Fruit fly (Drosophila melanogaster) whole organism, embryonic: Measurements from ENCODE around the gene CG32280.
A peak's percentile ranks its signal among the peaks of the same experiment; 100 is the strongest.

ENCODE experiments used
- CG10431 ChIP-seq: fragments of 200-800 bp; sonication (Bioruptor generic); optimal IDR thresholded peaks from 3 replicates; lab custom pipeline; 2018; ENCODE audit warnings: missing biosample characterization, mild to moderate bottlenecking, missing genetic modification characterization
- CG11695 ChIP-seq: fragments of 200-800 bp; sonication (Bioruptor generic); IDR thresholded peaks from 3 replicates; pipeline ENCODE4 v1.3.6; 2022; ENCODE audit warnings: missing biosample characterization, missing genetic modification characterization
- CG11696 ChIP-seq: fragments of 200-800 bp; sonication (Bioruptor generic); IDR thresholded peaks from 2 replicates; pipeline ENCODE4 v1.3.6; 2022; ENCODE audit warnings: missing biosample characterization, missing genetic modification characterization
- CG11723 ChIP-seq: fragments of 200-800 bp; sonication (Bioruptor generic); optimal IDR thresholded peaks from 2 replicates; lab custom pipeline; 2017; ENCODE audit warnings: missing biosample characterization, mild to moderate bottlenecking, missing genetic modification characterization
- CG2678 ChIP-seq: fragments of 200-800 bp; sonication (Bioruptor generic); optimal IDR thresholded peaks from 3 replicates; lab custom pipeline; 2019; ENCODE audit warnings: missing biosample characterization, mild to moderate bottlenecking, missing genetic modification characterization, moderate library complexity
- CG32532 ChIP-seq: fragments of 200-800 bp; sonication (Bioruptor generic); IDR thresholded peaks from 2 replicates; pipeline ENCODE4 v1.3.6; 2022; ENCODE audit warnings: missing biosample characterization, missing genetic modification characterization
- CG42726 ChIP-seq: fragments of 200-800 bp; sonication (Bioruptor generic); IDR thresholded peaks from 2 replicates; pipeline ENCODE4 v1.3.6; 2022; ENCODE audit warnings: missing biosample characterization, missing genetic modification characterization; ENCODE audit not compliant: partially characterized antibody
- CG4820 ChIP-seq: fragments of 200-800 bp; sonication (Bioruptor generic); optimal IDR thresholded peaks from 3 replicates; lab custom pipeline; 2016; ENCODE audit warnings: missing biosample characterization, missing genetic modification characterization
- CG7987 ChIP-seq: fragments of 200-800 bp; sonication (Bioruptor generic); optimal IDR thresholded peaks from 2 replicates; lab custom pipeline; 2018; ENCODE audit warnings: missing biosample characterization, mild to moderate bottlenecking, missing genetic modification characterization, moderate library complexity
- CG8290 ChIP-seq, 3 experiments: fragments of 200-800 bp; sonication (Bioruptor generic); optimal IDR thresholded peaks; 2 replicates each; lab custom pipeline; 2016 to 2019; ENCODE audit warnings: missing biosample characterization in 3 of 3, missing genetic modification characterization in 3 of 3, mild to moderate bottlenecking in 2 of 3, moderate library complexity in 1 of 3
- Camta ChIP-seq: fragments of 200-800 bp; sonication (Bioruptor generic); optimal IDR thresholded peaks from 2 replicates; lab custom pipeline; 2016; ENCODE audit warnings: missing biosample characterization, missing genetic modification characterization
- D19B ChIP-seq: fragments of 200-800 bp; sonication (Bioruptor generic); optimal IDR thresholded peaks from 2 replicates; lab custom pipeline; 2017; ENCODE audit warnings: missing biosample characterization, mild to moderate bottlenecking, missing genetic modification characterization
- Dref ChIP-seq: fragments of 200-800 bp; sonication (Bioruptor generic); IDR thresholded peaks from 2 replicates; pipeline ENCODE4 v1.3.6; 2022; ENCODE audit warnings: missing biosample characterization, missing genetic modification characterization
- Lhr ChIP-seq: fragments of 200-800 bp; sonication (Bioruptor generic); optimal IDR thresholded peaks from 3 replicates; lab custom pipeline; 2017; ENCODE audit warnings: mild to moderate bottlenecking, missing biosample characterization, missing genetic modification reagents, missing genetic modification characterization
- Mrtf ChIP-seq: fragments of 200-800 bp; sonication (Bioruptor generic); IDR thresholded peaks from 3 replicates; pipeline ENCODE4 v1.3.6; 2022; ENCODE audit warnings: missing biosample characterization, missing genetic modification characterization
- Trl ChIP-seq, 3 experiments: fragments of >200 bp in 2 of 3; fragments of 200-800 bp in 1 of 3; sonication (Bioruptor generic) in 1 of 3; optimal IDR thresholded peaks; 2 replicates in 1 of 3; 3 replicates in 2 of 3; lab custom pipeline; 2016 to 2017; ENCODE audit warnings: missing biosample characterization in 1 of 3, missing genetic modification characterization in 1 of 3
- dpn ChIP-seq, 2 experiments: fragments of 200-800 bp; sonication (Bioruptor generic); optimal IDR thresholded peaks; 3 replicates each; lab custom pipeline; 2016; ENCODE audit warnings: missing biosample characterization in 2 of 2, missing genetic modification characterization in 2 of 2
- ewg ChIP-seq: fragments of 200-800 bp; sonication (Bioruptor generic); optimal IDR thresholded peaks from 3 replicates; lab custom pipeline; 2017; ENCODE audit warnings: mild to moderate bottlenecking, missing biosample characterization, missing genetic modification reagents, missing genetic modification characterization
- fd64A ChIP-seq: fragments of 200-800 bp; sonication (Bioruptor generic); optimal IDR thresholded peaks from 3 replicates; lab custom pipeline; 2018; ENCODE audit warnings: missing biosample characterization, mild to moderate bottlenecking, missing genetic modification characterization
- hbn ChIP-seq: fragments of 200-800 bp; sonication (Bioruptor generic); IDR thresholded peaks from 2 replicates; pipeline ENCODE4 v1.3.6; 2022; ENCODE audit warnings: missing biosample characterization, missing genetic modification characterization; ENCODE audit not compliant: partially characterized antibody
- kay ChIP-seq: fragments of 200-800 bp; sonication (Bioruptor generic); optimal IDR thresholded peaks from 2 replicates; lab custom pipeline; 2016; ENCODE audit warnings: missing biosample characterization, missing genetic modification characterization
- mam ChIP-seq: fragments of 200-800 bp; sonication (Bioruptor generic); optimal IDR thresholded peaks from 3 replicates; lab custom pipeline; 2016; ENCODE audit warnings: missing biosample characterization, missing genetic modification characterization
- nau ChIP-seq: fragments of 200-800 bp; sonication (Bioruptor generic); optimal IDR thresholded peaks from 3 replicates; lab custom pipeline; 2017; ENCODE audit warnings: missing biosample characterization, mild to moderate bottlenecking, missing genetic modification characterization, missing genetic modification reagents
- nerfin-1 ChIP-seq: fragments of 200-800 bp; sonication (Bioruptor generic); optimal IDR thresholded peaks from 3 replicates; lab custom pipeline; 2019; ENCODE audit warnings: missing biosample characterization, mild to moderate bottlenecking, missing genetic modification characterization, moderate library complexity
- nmo ChIP-seq: fragments of 200-800 bp; sonication (Bioruptor generic); optimal IDR thresholded peaks from 2 replicates; lab custom pipeline; 2018; ENCODE audit warnings: missing biosample characterization, mild to moderate bottlenecking, missing genetic modification characterization, moderate library complexity
- p53 ChIP-seq: fragments of 200-800 bp; sonication (Bioruptor generic); optimal IDR thresholded peaks from 2 replicates; lab custom pipeline; 2016; ENCODE audit warnings: missing biosample characterization, missing genetic modification characterization
- pnt ChIP-seq: fragments of 200-800 bp; sonication (Bioruptor generic); optimal IDR thresholded peaks from 3 replicates; lab custom pipeline; 2016; ENCODE audit warnings: missing biosample characterization, missing genetic modification characterization
- pum ChIP-seq: fragments of 200-800 bp; sonication (Bioruptor generic); optimal IDR thresholded peaks from 2 replicates; lab custom pipeline; 2016; ENCODE audit warnings: missing biosample characterization, missing genetic modification characterization
- rib ChIP-seq: fragments of 200-800 bp; sonication (Bioruptor generic); IDR thresholded peaks from 2 replicates; pipeline ENCODE4 v1.3.6; 2022; ENCODE audit warnings: missing biosample characterization, missing genetic modification characterization
- tgo ChIP-seq: fragments of 200-800 bp; sonication (Bioruptor generic); IDR thresholded peaks from 3 replicates; pipeline ENCODE4 v1.3.6; 2022; ENCODE audit warnings: missing biosample characterization, missing genetic modification characterization
- tio ChIP-seq: fragments of 200-800 bp; sonication (Bioruptor generic); optimal IDR thresholded peaks from 2 replicates; lab custom pipeline; 2017; ENCODE audit warnings: missing biosample characterization, missing genetic modification characterization, inconsistent platforms
- toy ChIP-seq: fragments of 200-800 bp; sonication (Bioruptor generic); IDR thresholded peaks from 2 replicates; pipeline ENCODE4 v1.3.6; 2022; ENCODE audit warnings: missing biosample characterization, missing genetic modification characterization
- ttk ChIP-seq: fragments of 200-800 bp; sonication (Bioruptor generic); IDR thresholded peaks from 2 replicates; pipeline ENCODE4 v2.1.2; 2022; ENCODE audit warnings: missing biosample characterization, missing genetic modification characterization
- tup ChIP-seq: fragments of 200-800 bp; sonication (Bioruptor generic); optimal IDR thresholded peaks from 2 replicates; lab custom pipeline; 2016; ENCODE audit warnings: missing biosample characterization, mild to moderate bottlenecking, missing genetic modification characterization, moderate library complexity
- vvl ChIP-seq: fragments of 200-800 bp; sonication (Bioruptor generic); IDR thresholded peaks from 2 replicates; pipeline ENCODE4 v1.3.6; 2022; ENCODE audit warnings: missing biosample characterization, missing genetic modification characterization
- z ChIP-seq: fragments of 200-800 bp; sonication (Bioruptor generic); IDR thresholded peaks from 3 replicates; pipeline ENCODE4 v1.3.6; 2022; ENCODE audit warnings: missing biosample characterization, missing genetic modification characterization
- zf30C ChIP-seq: fragments of 200-800 bp; sonication (Bioruptor generic); optimal IDR thresholded peaks from 3 replicates; lab custom pipeline; 2018; ENCODE audit warnings: missing biosample characterization, mild to moderate bottlenecking, missing genetic modification characterization

CG32280 gene

DNA sequence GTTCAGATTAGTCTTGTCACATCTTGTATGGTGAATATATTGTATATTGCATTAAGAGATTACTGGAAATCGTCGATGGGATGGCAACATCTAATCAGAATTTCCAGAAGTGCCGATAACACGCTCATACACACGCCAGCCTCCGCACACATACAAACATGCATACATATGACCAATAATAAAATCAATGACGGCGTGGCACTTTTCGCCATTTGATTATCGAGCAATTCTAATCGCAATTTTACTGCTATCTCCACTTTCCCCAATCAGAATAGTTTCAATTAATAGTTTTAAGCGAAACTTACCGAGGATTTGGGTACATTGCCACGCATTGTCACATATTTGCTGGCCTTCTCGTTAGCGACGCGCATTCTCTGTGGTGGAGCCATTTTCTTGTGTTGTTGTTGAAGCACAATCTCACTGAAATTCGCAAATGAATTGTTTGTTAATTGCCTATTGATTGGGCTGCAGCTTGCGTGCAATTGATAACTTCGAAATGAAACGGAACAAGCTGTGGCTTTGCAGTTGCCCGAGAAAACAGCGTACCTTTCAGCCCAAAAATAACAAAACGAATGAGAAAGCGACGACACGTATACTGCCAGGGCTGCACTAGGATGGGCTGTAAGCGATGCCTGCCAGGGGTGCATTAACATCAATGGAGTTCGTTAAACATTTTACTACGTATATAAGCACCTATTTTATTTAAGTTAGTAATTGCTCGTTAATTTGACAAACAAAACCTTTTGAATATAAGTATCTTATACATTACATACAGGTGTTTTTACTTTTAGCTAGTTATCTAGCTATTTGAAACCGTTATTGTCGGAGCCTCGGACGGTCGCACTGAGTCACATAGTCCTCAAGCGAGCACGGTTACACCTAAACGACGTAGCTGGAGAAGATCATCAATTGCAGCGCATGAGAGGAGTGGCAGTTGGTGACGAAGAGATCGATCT lies 33.7 kb downstream of the CG32280 start, which contains the start of the genes CG32276 and gry (continued):
- TF ChIP-seq CG7987 (GFP tag; lab: Kevin White, UChicago), result peak; percentile 74
- 0 out of 2 replicates have a peak, but pooled peaks have one; percentile 39 for TF ChIP-seq Dref (GFP tag; lab: Robert Waterston, UW)
- TF ChIP-seq Trl (optimal IDR thresholded peaks at IDR 0.05; lab: Kevin White, UChicago), result peak in 1 of 2 experiments; percentile 14
- TF ChIP-seq Trl (GFP tag; optimal IDR thresholded peaks at IDR 0.05; lab: Kevin White, UChicago), result peak; percentile 85
- TF ChIP-seq Mrtf (GFP tag; lab: Robert Waterston, UW), result no peak
- TF ChIP-seq CG8290 (GFP tag; optimal IDR thresholded peaks at IDR 0.05; lab: Kevin White, UChicago), result no peak
- peak in 1 of 2 experiments; percentile 15 for TF ChIP-seq CG8290 (tag; optimal IDR thresholded peaks at IDR 0.05; lab: Kevin White, UChicago)
- no peak for TF ChIP-seq D19B
- TF ChIP-seq hbn, result peak; percentile 26; the same call in 1 of the 2 replicates
- TF ChIP-seq, all 482 proteins: peak for 326

DNA sequence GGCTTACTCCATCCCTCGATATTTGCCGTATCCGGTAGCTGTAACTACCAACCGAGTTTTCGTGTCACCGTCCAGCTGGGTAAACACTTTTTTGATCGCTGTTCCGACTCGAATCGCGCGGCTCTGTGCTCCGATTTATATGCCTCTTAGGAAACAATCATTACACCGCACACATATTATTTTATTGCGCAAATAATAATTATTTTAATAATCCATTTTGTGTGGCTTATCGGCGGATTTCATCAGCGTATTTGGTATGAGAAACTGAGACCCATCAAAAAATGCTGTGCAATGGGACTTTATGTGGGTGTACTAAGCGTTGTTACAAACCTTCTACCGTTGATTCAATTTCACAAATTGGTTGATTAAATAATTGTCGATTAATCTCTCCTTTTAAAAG lies 38.1 kb downstream of the CG32280 start, which contains the start of gene CG32271:
TSS of gene CG32271 (minus strand) at position 101 of the 400 bp plus-strand sequence.
- TF ChIP-seq vvl (no peak), CG42726 (GFP tag; lab: Robert Waterston, UW) (no peak), pnt (no peak), zf30C (GFP tag; lab: Kevin White, UChicago) (no peak), nmo (no peak), CG7987 (GFP tag; lab: Kevin White, UChicago) (no peak), ttk (no peak), nau (GFP tag; lab: Kevin White, UChicago) (no peak), mam (no peak), p53 (GFP tag; lab: Kevin White, UChicago) (no peak), CG10431 (GFP tag; lab: Kevin White, UChicago) (no peak), tio (GFP tag; lab: Kevin White, UChicago) (no peak), z (no peak), tgo (no peak), tup (GFP tag; lab: Kevin White, UChicago) (no peak), Camta (GFP tag; lab: Kevin White, UChicago) (no peak)

DNA sequence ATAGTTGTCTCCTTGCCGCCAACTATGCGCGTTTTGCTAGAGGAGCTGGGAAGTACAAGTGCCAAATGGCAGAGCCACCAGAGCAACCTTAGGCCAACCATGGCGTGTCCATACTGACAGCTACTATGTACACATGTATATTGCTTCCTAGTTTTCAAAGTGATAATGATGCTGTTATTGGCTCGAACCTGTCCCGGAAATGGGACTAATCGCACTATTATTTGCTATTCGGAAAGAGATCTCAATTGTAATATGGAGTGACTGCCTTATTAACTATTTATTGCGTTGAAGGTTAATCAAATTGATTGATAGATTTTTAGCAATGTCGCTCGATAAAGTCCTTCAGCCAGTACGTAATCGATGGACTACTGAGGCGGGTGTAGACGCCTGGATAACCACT lies 39.4 kb downstream of the CG32280 start, which contains the start of gene CG33159:
TSS of gene CG33159 (minus strand) at position 101 of the 400 bp plus-strand sequence.
- TF ChIP-seq fd64A (GFP tag; lab: Kevin White, UChicago) (no peak), CG11723 (GFP tag; lab: Kevin White, UChicago) (no peak), CG32532 (no peak), kay (GFP tag; lab: Kevin White, UChicago) (no peak), dpn (GFP tag; optimal IDR thresholded peaks at IDR 0.05; lab: Kevin White, UChicago) (no peak), CG2678 (tag; lab: Kevin White, UChicago) (no peak), toy (GFP tag; lab: Robert Waterston, UW) (no peak), CG11695 (GFP tag; lab: Robert Waterston, UW) (no peak), ewg (no peak), CG4820 (no peak), pum (GFP tag; lab: Kevin White, UChicago) (no peak), nerfin-1 (tag; lab: Kevin White, UChicago) (no peak), Lhr (no peak), rib (GFP tag; lab: Robert Waterston, UW) (no peak), CG11696 (GFP tag; lab: Robert Waterston, UW) (no peak)
